Worm (Caenorhabditis elegans) whole organism, late embryonic: ENCODE results near the gene T16G1.5.

ENCODE experiments used
- C08G9.2 ChIP-seq: sonication (generic microtip); optimal IDR thresholded peaks from 2 replicates; lab custom pipeline; 2016; ENCODE audit warnings: mild to moderate bottlenecking, missing genetic modification characterization, moderate library complexity, missing compliant biosample characterization
- F13H6.1 ChIP-seq: sonication (generic microtip); optimal IDR thresholded peaks from 2 replicates; lab custom pipeline; 2016; ENCODE audit warnings: missing genetic modification characterization, missing compliant biosample characterization
- ama-1 ChIP-seq: fragments of 150-350 bp; optimal IDR thresholded peaks from 2 replicates; lab custom pipeline; 2014
- ceh-6 ChIP-seq: fragments of 200-800 bp; sonication (Bioruptor generic); optimal IDR thresholded peaks from 2 replicates; lab custom pipeline; 2018; ENCODE audit warnings: mild to moderate bottlenecking, missing genetic modification characterization, missing compliant biosample characterization
- dmd-4 ChIP-seq: sonication (generic microtip); optimal IDR thresholded peaks from 2 replicates; lab custom pipeline; 2016; ENCODE audit warnings: borderline replicate concordance, missing genetic modification characterization, missing compliant biosample characterization
- elt-2 ChIP-seq: sonication (generic microtip); optimal IDR thresholded peaks from 2 replicates; lab custom pipeline; 2016; ENCODE audit warnings: missing genetic modification reagents, missing genetic modification characterization, missing compliant biosample characterization
- eyg-1 ChIP-seq: sonication (generic microtip); optimal IDR thresholded peaks from 2 replicates; lab custom pipeline; 2016; ENCODE audit warnings: missing genotype, missing genetic modification characterization, missing compliant biosample characterization
- fkh-10 ChIP-seq: fragments of 150-350 bp; optimal IDR thresholded peaks from 2 replicates; lab custom pipeline; 2014; ENCODE audit warnings: missing biosample characterization, missing genetic modification reagents, missing genetic modification characterization
- nfya-1 ChIP-seq: sonication (generic microtip); optimal IDR thresholded peaks from 2 replicates; lab custom pipeline; 2017; ENCODE audit warnings: missing genetic modification characterization, mild to moderate bottlenecking, missing compliant biosample characterization, antibody characterized with exemption, moderate library complexity
- nhr-11 ChIP-seq: fragments of 150-350 bp; optimal IDR thresholded peaks from 2 replicates; lab custom pipeline; 2014; ENCODE audit warnings: missing biosample characterization, missing genetic modification characterization
- odd-2 ChIP-seq: sonication (generic microtip); optimal IDR thresholded peaks from 2 replicates; lab custom pipeline; 2017; ENCODE audit warnings: antibody characterized with exemption, mild to moderate bottlenecking, missing genetic modification characterization, missing compliant biosample characterization
- tbx-2 ChIP-seq: sonication (generic microtip); optimal IDR thresholded peaks from 2 replicates; lab custom pipeline; 2016; ENCODE audit warnings: missing genetic modification characterization, missing compliant biosample characterization
- unc-42 ChIP-seq: sonication (generic microtip); optimal IDR thresholded peaks from 2 replicates; lab custom pipeline; 2016; ENCODE audit warnings: missing genotype, missing genetic modification characterization, missing compliant biosample characterization

- TF ChIP-seq C08G9.2 (tag; lab: Kevin White, UChicago) (no peak), nfya-1 (tag; lab: Kevin White, UChicago) (no peak), elt-2 (no peak), eyg-1 (tag; lab: Kevin White, UChicago) (no peak), odd-2 (tag; lab: Kevin White, UChicago) (no peak), nhr-11 (tag; lab: Kevin White, UChicago) (no peak), tbx-2 (tag; lab: Kevin White, UChicago) (no peak), ama-1 (no peak), unc-42 (tag; lab: Kevin White, UChicago) (no peak), F13H6.1 (no peak), dmd-4 (tag; lab: Kevin White, UChicago) (no peak), fkh-10 (GFP tag; lab: Kevin White, UChicago) (no peak), ceh-6 (GFP tag; lab: Kevin White, UChicago) (no peak)
Measured at ce11 chrV:12922308-12922707, 17.0 kb downstream of the T16G1.5 start, which contains the start of gene dhrs-4.
